Fruit fly (Drosophila melanogaster): Measurements from ENCODE around the gene Ndfip.

Gene Ndfip

dm6 chr3L:17624208-17624826 lies 29.8 kb downstream of the Ndfip start (continued):
- TF ChIP-seq CG32006 (GFP tag; optimal IDR thresholded peaks at IDR 0.05), result peak; percentile 18
- TF ChIP-seq Hr39 (GFP tag; optimal IDR thresholded peaks at IDR 0.05), result no peak

dm6 chr3L:17622935-17623334 lies 31.1 kb downstream of the Ndfip start:
- no peak for TF ChIP-seq dsx (GFP tag; optimal IDR thresholded peaks at IDR 0.05; ENCODE audit: poor library complexity, severe bottlenecking)
- no peak for TF ChIP-seq pdm3 (GFP tag; optimal IDR thresholded peaks at IDR 0.05)
- TF ChIP-seq Met (GFP tag; optimal IDR thresholded peaks at IDR 0.05), result no peak
- TF ChIP-seq CG8632 (GFP tag; optimal IDR thresholded peaks at IDR 0.05), result no peak
- TF ChIP-seq lz (GFP tag; optimal IDR thresholded peaks at IDR 0.05), result no peak
- no peak for TF ChIP-seq CG1621 (tag; optimal IDR thresholded peaks at IDR 0.05)
- no peak for TF ChIP-seq vri (GFP tag; optimal IDR thresholded peaks at IDR 0.05)
- no peak for TF ChIP-seq CG11902 (GFP tag; optimal IDR thresholded peaks at IDR 0.05)

dm6 chr3L:17622081-17622850 lies 31.8 kb downstream of the Ndfip start:
- TF ChIP-seq CG8119 (GFP tag; IDR thresholded peaks at IDR 0.05) (0 out of 3 replicates have a peak, but pooled peaks have one; percentile 16), CG9139 (GFP tag; optimal IDR thresholded peaks at IDR 0.05) (no peak), fkh (GFP tag; optimal IDR thresholded peaks at IDR 0.05) (peak; percentile 65)

- peak; percentile 61 for TF ChIP-seq Met (GFP tag; optimal IDR thresholded peaks at IDR 0.05)
- peak; percentile 59 for TF ChIP-seq CG7368 (GFP tag; optimal IDR thresholded peaks at IDR 0.05)
- peak; percentile 83 for TF ChIP-seq fkh (GFP tag; optimal IDR thresholded peaks at IDR 0.05)
- TF ChIP-seq CG15336 (GFP tag; IDR thresholded peaks at IDR 0.05), result no peak
- TF ChIP-seq Eip78C (GFP tag), result peak; percentile 76
- TF ChIP-seq Sox102F (GFP tag; optimal IDR thresholded peaks at IDR 0.05), result peak; percentile 59
- no peak for TF ChIP-seq dac (GFP tag; optimal IDR thresholded peaks at IDR 0.05)
- peak; percentile 64 for TF ChIP-seq topi (GFP tag; optimal IDR thresholded peaks at IDR 0.05)
- TF ChIP-seq CG16779 (tag; optimal IDR thresholded peaks at IDR 0.05), result no peak
- peak; percentile 41 for TF ChIP-seq CG3032 (tag; optimal IDR thresholded peaks at IDR 0.05)
- peak; percentile 71 for TF ChIP-seq pdm3 (GFP tag; optimal IDR thresholded peaks at IDR 0.05)
- no peak for TF ChIP-seq CG8119 (GFP tag; IDR thresholded peaks at IDR 0.05)
- peak; percentile 13 for TF ChIP-seq Lpt (GFP tag; optimal IDR thresholded peaks at IDR 0.05)
- TF ChIP-seq CG6163 (GFP tag; IDR thresholded peaks at IDR 0.05), result 0 out of 3 replicates have a peak, but pooled peaks have one; percentile 42
- TF ChIP-seq eg (GFP tag; IDR thresholded peaks at IDR 0.05), result no peak
- no peak for TF ChIP-seq CG6854 (GFP tag; optimal IDR thresholded peaks at IDR 0.05)
- peak; percentile 80 for TF ChIP-seq esn (GFP tag; optimal IDR thresholded peaks at IDR 0.05)
- TF ChIP-seq OdsH (GFP tag; optimal IDR thresholded peaks at IDR 0.05), result peak; percentile 58
- TF ChIP-seq CG3919 (GFP tag; optimal IDR thresholded peaks at IDR 0.05), result peak; percentile 62
- peak; percentile 55 for TF ChIP-seq Hr4 (GFP tag; optimal IDR thresholded peaks at IDR 0.05)
- TF ChIP-seq CG34406 (GFP tag; optimal IDR thresholded peaks at IDR 0.05), result peak; percentile 36
- TF ChIP-seq Ets96B (tag; optimal IDR thresholded peaks at IDR 0.05), result peak; percentile 43
- no peak for TF ChIP-seq CG4318 (GFP tag; optimal IDR thresholded peaks at IDR 0.05)
- TF ChIP-seq CG11762 (GFP tag; optimal IDR thresholded peaks at IDR 0.05; ENCODE audit: insufficient read depth), result peak; percentile 0
- TF ChIP-seq CG8632 (GFP tag; optimal IDR thresholded peaks at IDR 0.05), result peak; percentile 17
- peak; percentile 69 for TF ChIP-seq Eip75B (GFP tag; optimal IDR thresholded peaks at IDR 0.05)
- TF ChIP-seq Gug (GFP tag; IDR thresholded peaks at IDR 0.05), result no peak
- no peak for TF ChIP-seq Eip93F (GFP tag; optimal IDR thresholded peaks at IDR 0.05)
- peak in 1 of 2 experiments; percentile 30 for TF ChIP-seq salr (GFP tag; optimal IDR thresholded peaks at IDR 0.05)
- peak; percentile 69 for TF ChIP-seq CG31627 (GFP tag; optimal IDR thresholded peaks at IDR 0.05)
- TF ChIP-seq CG10669 (GFP tag; optimal IDR thresholded peaks at IDR 0.05), result peak; percentile 20
- peak; percentile 34 for TF ChIP-seq CG8319 (GFP tag; optimal IDR thresholded peaks at IDR 0.05)
- peak; percentile 88 for TF ChIP-seq CG6808 (GFP tag; optimal IDR thresholded peaks at IDR 0.05)
- no peak for TF ChIP-seq CG9139 (GFP tag; optimal IDR thresholded peaks at IDR 0.05)
- no peak for TF ChIP-seq CG11294 (GFP tag; IDR thresholded peaks at IDR 0.05)
- peak; percentile 39 for TF ChIP-seq Ets21C (GFP tag; optimal IDR thresholded peaks at IDR 0.05)
Measured at dm6 chr3L:17621451-17621946, 32.6 kb downstream of the Ndfip start, which contains the start of the genes Vps60 and anchor. TSS of gene Vps60 (minus strand) at chr3L:17621625. TSS of gene anchor (plus strand) at chr3L:17621824.
